Worm (Caenorhabditis elegans) whole organism, L3 larva: Measurements from ENCODE around the gene F34D10.3.
A peak's percentile ranks its signal among the peaks of the same experiment; 100 is the strongest.

ENCODE experiments used
- R02D3.7 ChIP-seq: fragments of 150-350 bp; optimal IDR thresholded peaks from 2 replicates; lab custom pipeline; 2014; ENCODE audit warnings: missing biosample characterization, missing genetic modification characterization
- egl-27 ChIP-seq: sonication (generic microtip); optimal IDR thresholded peaks from 4 replicates; lab custom pipeline; 2017; ENCODE audit warnings: missing biosample characterization, missing genetic modification reagents, missing genetic modification characterization
- elt-2 ChIP-seq: sonication (generic microtip); optimal IDR thresholded peaks from 2 replicates; lab custom pipeline; 2016; ENCODE audit warnings: missing genetic modification reagents, mild to moderate bottlenecking, missing genetic modification characterization, missing compliant biosample characterization
- lin-15B ChIP-seq: fragments of 150-350 bp; optimal IDR thresholded peaks from 2 replicates; lab custom pipeline; 2014; ENCODE audit warnings: missing biosample characterization, missing genetic modification characterization
- nhr-11 ChIP-seq: fragments of 150-350 bp; optimal IDR thresholded peaks from 2 replicates; lab custom pipeline; 2014; ENCODE audit warnings: missing biosample characterization, missing genetic modification characterization
- pha-4 ChIP-seq: fragments of 150-350 bp; optimal IDR thresholded peaks from 2 replicates; lab custom pipeline; 2014; ENCODE audit warnings: missing biosample characterization, missing genetic modification reagents, missing genetic modification characterization
- skn-1 ChIP-seq: fragments of 150-350 bp; optimal IDR thresholded peaks from 2 replicates; lab custom pipeline; 2014; ENCODE audit warnings: missing biosample characterization, missing genetic modification characterization

DNA sequence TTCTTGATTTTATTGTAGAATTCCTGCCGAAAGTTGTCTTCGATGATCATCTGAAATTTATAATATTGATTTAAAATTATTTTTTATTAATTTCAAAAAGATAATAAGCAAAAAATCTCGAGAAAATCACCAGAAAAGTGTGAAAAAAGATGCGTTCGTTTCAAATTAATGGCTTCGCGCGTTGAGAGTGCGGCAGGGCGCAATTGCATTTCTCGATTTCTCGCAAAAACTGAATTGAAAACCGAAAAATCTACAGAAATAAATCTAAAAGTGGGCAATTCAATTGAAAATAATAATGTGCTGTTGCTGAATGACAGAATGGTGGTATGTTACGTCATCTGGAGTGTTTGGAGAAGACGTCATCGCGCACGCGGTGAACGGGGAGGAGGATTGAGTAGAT, 935 bp downstream of the F34D10.3 start, which contains the start of gene evl-18:
- peak; percentile 18 for TF ChIP-seq pha-4 (tag; lab: Kevin White, UChicago)
- TF ChIP-seq R02D3.7 (tag; lab: Kevin White, UChicago): no peak
- peak; percentile 50 for TF ChIP-seq lin-15B (tag; lab: Kevin White, UChicago)
- TF ChIP-seq egl-27 (tag; lab: Kevin White, UChicago): no peak
- no peak for TF ChIP-seq nhr-11 (tag; lab: Kevin White, UChicago)
- TF ChIP-seq elt-2 (tag; lab: Kevin White, UChicago): no peak
- TF ChIP-seq skn-1: no peak
